Fruit fly (Drosophila melanogaster): ENCODE measurements around the gene Or33a.
A peak's percentile ranks its signal among the peaks of the same experiment; 100 is the strongest.

Gene Or33a

DNA sequence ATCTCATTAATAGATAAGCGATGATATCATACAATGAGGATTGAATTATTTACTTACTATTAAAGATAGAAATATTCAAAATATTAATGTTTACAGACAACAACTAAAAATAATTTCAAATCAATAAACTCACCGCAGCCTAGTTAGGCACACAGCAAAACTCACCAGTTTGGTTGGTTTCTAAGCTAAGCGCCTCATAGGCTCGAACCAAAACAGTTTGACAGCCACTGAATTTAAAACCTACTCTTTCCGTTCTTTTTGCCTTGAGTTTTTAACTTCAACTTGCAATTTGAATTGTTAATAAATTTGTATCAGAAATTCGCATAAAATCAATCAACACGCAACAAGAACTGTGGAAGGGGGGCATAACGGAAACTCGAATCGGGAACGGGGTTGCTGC is 14.2 kb downstream of the Or33a start (continued):
- TF ChIP-seq CG13894 (tag; optimal IDR thresholded peaks at IDR 0.05) = no peak
- TF ChIP-seq CG12236 (GFP tag; optimal IDR thresholded peaks at IDR 0.05) = no peak
- TF ChIP-seq CG8290 (GFP tag; optimal IDR thresholded peaks at IDR 0.05) = no peak
- peak in 1 of 2 experiments; percentile 7 for TF ChIP-seq CG8290 (tag; optimal IDR thresholded peaks at IDR 0.05)
- no peak for TF ChIP-seq phol (tag; optimal IDR thresholded peaks at IDR 0.05)
- TF ChIP-seq amos (GFP tag; IDR thresholded peaks at IDR 0.05; ENCODE audit: partially characterized antibody) = peak; percentile 24; the same call in 1 of the 2 replicates
- TF ChIP-seq Jarid2 (GFP tag; optimal IDR thresholded peaks at IDR 0.05) = no peak
- TF ChIP-seq CTCF (GFP tag; optimal IDR thresholded peaks at IDR 0.05) = peak; percentile 50
- no peak for TF ChIP-seq crol (GFP tag; IDR thresholded peaks at IDR 0.05)
- no peak for TF ChIP-seq BtbVII (GFP tag; optimal IDR thresholded peaks at IDR 0.05)
- no peak for TF ChIP-seq nom (GFP tag; optimal IDR thresholded peaks at IDR 0.05)
- no peak for TF ChIP-seq Atf6 (GFP tag; IDR thresholded peaks at IDR 0.05)
- TF ChIP-seq CG16815 (GFP tag; optimal IDR thresholded peaks at IDR 0.05) = no peak
- TF ChIP-seq CG9817 (tag; optimal IDR thresholded peaks at IDR 0.05) = peak; percentile 13
- no peak for TF ChIP-seq bigmax (GFP tag; optimal IDR thresholded peaks at IDR 0.05)
- TF ChIP-seq CG1233 (GFP tag; optimal IDR thresholded peaks at IDR 0.05) = no peak
- no peak for TF ChIP-seq dmrt99B (tag; optimal IDR thresholded peaks at IDR 0.05)
- no peak for TF ChIP-seq CG11560 (tag; IDR thresholded peaks at IDR 0.05)
- TF ChIP-seq ap (GFP tag; IDR thresholded peaks at IDR 0.05) = no peak
- no peak for TF ChIP-seq toy (GFP tag; IDR thresholded peaks at IDR 0.05)
- TF ChIP-seq Doc3 (GFP tag; IDR thresholded peaks at IDR 0.05; ENCODE audit: partially characterized antibody) = no peak
- TF ChIP-seq Hr3 (GFP tag; optimal IDR thresholded peaks at IDR 0.05) = no peak
- peak; percentile 79 for TF ChIP-seq E2f2 (GFP tag; IDR thresholded peaks at IDR 0.05)
- no peak for TF ChIP-seq stc (GFP tag; IDR thresholded peaks at IDR 0.05)
- peak; percentile 6 for TF ChIP-seq NfI (GFP tag; optimal IDR thresholded peaks at IDR 0.05)
- TF ChIP-seq Mad (GFP tag; optimal IDR thresholded peaks at IDR 0.05) = no peak
- no peak for TF ChIP-seq CG7987 (GFP tag; optimal IDR thresholded peaks at IDR 0.05)
- no peak for TF ChIP-seq Ets97D (GFP tag; optimal IDR thresholded peaks at IDR 0.05)
- TF ChIP-seq Myb (GFP tag; optimal IDR thresholded peaks at IDR 0.05) = peak; percentile 26
- TF ChIP-seq CG18262 (tag; optimal IDR thresholded peaks at IDR 0.05) = no peak
- TF ChIP-seq hkb (optimal IDR thresholded peaks at IDR 0.05) = no peak
- no peak for TF ChIP-seq hkb (GFP tag; IDR thresholded peaks at IDR 0.05)
- no peak for TF ChIP-seq Ada2b (GFP tag; IDR thresholded peaks at IDR 0.05)
- no peak for TF ChIP-seq CG15514 (GFP tag; optimal IDR thresholded peaks at IDR 0.05)
- TF ChIP-seq her (GFP tag; optimal IDR thresholded peaks at IDR 0.05) = no peak
- no peak for TF ChIP-seq nerfin-1 (tag; optimal IDR thresholded peaks at IDR 0.05)
- peak; percentile 32 for TF ChIP-seq CG1603 (tag; optimal IDR thresholded peaks at IDR 0.05)
- 0 out of 3 replicates have a peak, but pooled peaks have one; percentile 51 for TF ChIP-seq CG2199 (GFP tag; IDR thresholded peaks at IDR 0.05)
- TF ChIP-seq ara (GFP tag; IDR thresholded peaks at IDR 0.05) = no peak
- no peak for TF ChIP-seq CG31441 (GFP tag; IDR thresholded peaks at IDR 0.05)
- TF ChIP-seq CG8924 (tag; optimal IDR thresholded peaks at IDR 0.05) = no peak
- TF ChIP-seq Ets65A (GFP tag) = peak; percentile 19
- peak in 1 of 2 experiments; percentile 31 for TF ChIP-seq insv (GFP tag; optimal IDR thresholded peaks at IDR 0.05)
- no peak for TF ChIP-seq CG4820 (GFP tag; optimal IDR thresholded peaks at IDR 0.05)
- no peak for TF ChIP-seq CG12219 (GFP tag; optimal IDR thresholded peaks at IDR 0.05)
- TF ChIP-seq CG15696 (tag; optimal IDR thresholded peaks at IDR 0.05) = no peak
- TF ChIP-seq Gug (GFP tag; IDR thresholded peaks at IDR 0.05) = no peak
- TF ChIP-seq pita (GFP tag; optimal IDR thresholded peaks at IDR 0.05) = peak; percentile 58
- TF ChIP-seq zen (tag; optimal IDR thresholded peaks at IDR 0.05) = peak; percentile 30
- TF ChIP-seq Bteb2 (GFP tag; optimal IDR thresholded peaks at IDR 0.05) = no peak
- TF ChIP-seq NK7.1 (GFP tag; optimal IDR thresholded peaks at IDR 0.05) = no peak
- no peak for TF ChIP-seq CG18599 (GFP tag; optimal IDR thresholded peaks at IDR 0.05)
- TF ChIP-seq CG2712 (tag; optimal IDR thresholded peaks at IDR 0.05) = no peak

All from whole organism, embryonic.